Worm (Caenorhabditis elegans): ENCODE data around the gene srbc-12.
"Not testable (repeated sequence)": the region's sequence is repeated elsewhere in the genome, so short reads cannot be mapped to it uniquely, and the experiment has no call there.

Gene srbc-12

DNA sequence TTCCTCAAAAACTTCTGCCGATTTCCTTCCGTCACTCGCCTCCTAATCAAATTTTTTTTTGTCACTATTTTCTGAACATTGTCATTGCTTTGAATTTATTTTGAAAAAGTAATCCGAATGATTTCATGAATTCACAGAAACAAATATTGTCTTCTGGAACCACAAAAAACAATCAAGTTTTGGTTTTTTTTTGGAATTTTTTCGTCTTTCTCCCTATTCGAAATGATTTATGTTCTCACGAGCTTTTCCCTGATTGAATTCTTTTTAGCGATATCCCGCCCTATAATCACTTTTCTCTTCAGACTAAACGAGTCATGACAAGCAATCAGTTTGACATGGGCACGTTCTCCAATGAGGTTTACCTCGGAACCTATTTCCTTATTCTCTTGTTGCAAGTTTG lies 16.2 kb upstream of the srbc-12 start, which contains the start of gene F41H8.1:
TSS of gene F41H8.1 (plus strand) at position 301 of the 400 bp plus-strand sequence.
- no peak for TF ChIP-seq zip-4 (GFP tag; optimal IDR thresholded peaks at IDR 0.05)
- TF ChIP-seq nhr-84 (tag; optimal IDR thresholded peaks at IDR 0.05): no peak
- no peak for TF ChIP-seq fos-1 (tag; optimal IDR thresholded peaks at IDR 0.05)
- TF ChIP-seq pag-3 (tag; optimal IDR thresholded peaks at IDR 0.05; ENCODE audit: borderline replicate concordance, insufficient read depth): no peak
- no peak for TF ChIP-seq unc-130 (tag; optimal IDR thresholded peaks at IDR 0.05)
- TF ChIP-seq unc-30 (tag; optimal IDR thresholded peaks at IDR 0.05): no peak
- TF ChIP-seq fkh-8 (tag; optimal IDR thresholded peaks at IDR 0.05): no peak
- no peak for TF ChIP-seq elt-2 (tag; optimal IDR thresholded peaks at IDR 0.05)
- TF ChIP-seq alr-1 (tag; optimal IDR thresholded peaks at IDR 0.05; ENCODE audit: borderline replicate concordance): no peak
- no peak for TF ChIP-seq lin-39 (tag; optimal IDR thresholded peaks at IDR 0.05)
- TF ChIP-seq nhr-47 (tag; optimal IDR thresholded peaks at IDR 0.05): no peak
- no peak for TF ChIP-seq pqm-1 (tag; optimal IDR thresholded peaks at IDR 0.05)
- no peak for TF ChIP-seq hlh-17 (GFP tag; optimal IDR thresholded peaks at IDR 0.05; ENCODE audit: borderline replicate concordance)
- no peak for TF ChIP-seq nhr-76 (tag; optimal IDR thresholded peaks at IDR 0.05)
- TF ChIP-seq dsc-1 (tag; optimal IDR thresholded peaks at IDR 0.05): no peak
- no peak for TF ChIP-seq nhr-237 (tag; optimal IDR thresholded peaks at IDR 0.05)
- no peak for TF ChIP-seq C34B4.2 (tag; optimal IDR thresholded peaks at IDR 0.05)
- no peak for TF ChIP-seq C04F5.9 (tag; optimal IDR thresholded peaks at IDR 0.05)
- TF ChIP-seq ets-5 (GFP tag; IDR thresholded peaks at IDR 0.05): no peak
- TF ChIP-seq efl-1 (optimal IDR thresholded peaks at IDR 0.05): no peak
- no peak for TF ChIP-seq efl-1 (GFP tag; optimal IDR thresholded peaks at IDR 0.05 in 1 of 2)

DNA sequence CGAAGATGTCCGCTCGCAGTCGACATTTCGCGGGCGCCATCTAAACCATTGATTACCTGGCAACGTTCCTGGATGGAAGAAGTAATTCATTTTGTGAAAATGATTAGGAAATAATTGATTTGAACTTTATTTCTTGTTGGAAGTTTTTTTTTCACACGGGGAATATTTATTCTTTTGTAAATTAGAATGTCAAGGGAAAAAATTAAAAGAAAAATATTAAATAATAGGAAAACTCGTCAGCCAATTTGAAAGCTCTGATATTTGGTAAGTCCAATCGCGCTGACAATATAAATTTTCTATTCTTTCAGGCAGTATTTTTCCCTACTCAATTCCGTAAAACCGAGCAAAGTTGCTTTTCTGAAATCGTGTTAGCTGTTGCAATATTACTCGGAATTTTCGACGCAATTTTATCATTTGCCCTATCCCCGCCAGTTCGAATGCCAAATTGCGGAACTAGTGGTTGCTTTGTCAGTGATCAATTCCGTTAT lies 10.6 kb upstream of the srbc-12 start, which contains the start of the genes K09C6.7 and K09C6.10:
TSS of gene K09C6.7 (minus strand) at position 101 of the 488 bp plus-strand sequence.
TSS of gene K09C6.10 (plus strand) at position 438 of the 488 bp plus-strand sequence.
- not testable (repeated sequence) for TF ChIP-seq C16A3.4 (tag; optimal IDR thresholded peaks at IDR 0.05); fkh-10 (GFP tag; optimal IDR thresholded peaks at IDR 0.05); jun-1 (tag; optimal IDR thresholded peaks at IDR 0.05)

- TF ChIP-seq dsc-1 (tag; optimal IDR thresholded peaks at IDR 0.05) (no peak), unc-130 (tag; optimal IDR thresholded peaks at IDR 0.05) (no peak), ceh-8 (GFP tag; optimal IDR thresholded peaks at IDR 0.05) (peak; percentile 65)
These were observed 7.0 kb upstream of the srbc-12 start for ce11 chrV:842611-843010.

ce11 chrV:843118-843517 lies 6.5 kb upstream of the srbc-12 start, which contains the start of gene K09C6.8:
TSS of gene K09C6.8 (minus strand) at chrV:843218.
- TF ChIP-seq nhr-11 (tag; optimal IDR thresholded peaks at IDR 0.05); ces-1 (GFP tag; optimal IDR thresholded peaks at IDR 0.05); mab-9 (GFP tag; IDR thresholded peaks at IDR 0.05): not testable (repeated sequence)

DNA sequence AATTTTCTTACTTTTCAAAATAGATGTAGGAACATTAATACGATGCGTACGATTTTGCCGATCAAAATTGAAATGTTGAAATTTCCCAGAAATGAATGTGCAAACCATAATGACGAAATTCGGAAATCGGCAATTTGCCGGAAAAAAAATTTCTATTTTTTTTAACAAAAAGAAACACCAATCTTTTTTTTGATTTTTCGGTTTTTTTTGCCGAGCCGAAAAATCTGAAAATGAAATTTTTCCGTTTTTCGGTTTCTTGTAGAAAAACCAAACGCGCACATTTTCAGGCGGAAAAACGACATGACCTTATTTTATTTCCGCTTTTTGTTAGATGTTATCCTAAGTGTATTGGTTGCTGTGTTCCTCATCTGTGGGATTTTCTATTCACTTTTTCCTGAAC lies 2.1 kb upstream of the srbc-12 start, which contains the start of gene srbc-13:
TSS of gene srbc-13 (plus strand) at position 301 of the 400 bp plus-strand sequence.
- TF ChIP-seq pax-3 (tag; optimal IDR thresholded peaks at IDR 0.05): no peak

- TF ChIP-seq rnt-1 (tag; optimal IDR thresholded peaks at IDR 0.05) (no peak), ama-1 (optimal IDR thresholded peaks at IDR 0.05) (no peak), fkh-10 (GFP tag; optimal IDR thresholded peaks at IDR 0.05) (no peak), nhr-85 (tag) (peak; percentile 52), ceh-82 (tag; optimal IDR thresholded peaks at IDR 0.05) (no peak), efl-1 (optimal IDR thresholded peaks at IDR 0.05) (no peak), efl-1 (GFP tag; optimal IDR thresholded peaks at IDR 0.05 in 1 of 2) (peak in 1 of 2 experiments; percentile 56), ceh-88 (GFP tag; IDR thresholded peaks at IDR 0.05) (no peak), lin-14 (GFP tag; optimal IDR thresholded peaks at IDR 0.05) (no peak), lsy-2 (tag; optimal IDR thresholded peaks at IDR 0.05) (no peak)
These were observed 570 bp upstream of the srbc-12 start for ce11 chrV:849042-849441.

All from whole organism, L1 larva.